Fruit fly (Drosophila melanogaster) S2 (cell line): ENCODE data around the gene Drice.

Source experiments
- CG8478 ChIP-seq: fragments of >200 bp; optimal IDR thresholded peaks from 2 replicates; lab custom pipeline; 2018
- CTCF ChIP-seq, 2 experiments: fragments of >200 bp; optimal IDR thresholded peaks; 2 replicates each; lab custom pipeline; 2018

DNA sequence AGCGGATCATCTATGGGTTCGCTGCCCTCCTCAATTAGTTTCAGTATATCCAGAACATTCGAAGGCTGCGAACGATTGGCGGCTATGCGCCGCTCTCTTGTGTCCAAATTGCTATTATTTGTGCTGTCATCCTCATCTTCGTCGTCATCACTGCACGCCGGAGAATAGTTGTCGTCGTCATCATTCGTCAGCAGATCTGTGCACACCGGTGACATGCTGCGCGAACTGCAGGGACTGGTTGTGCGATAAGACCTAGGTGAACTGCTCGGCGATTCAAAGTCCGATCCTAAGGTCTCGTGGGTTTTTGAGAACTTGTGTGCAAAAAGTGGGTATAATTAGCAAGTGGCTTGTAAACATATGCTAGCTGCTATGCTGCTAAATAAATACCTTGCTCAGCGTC lies 2.3 kb upstream of the Drice start:
- TF ChIP-seq CTCF (optimal IDR thresholded peaks at IDR 0.05; lab: Kevin White, UChicago) (no peak), CG8478 (lab: Kevin White, UChicago) (no peak)
